Fruit fly (Drosophila melanogaster) whole organism: ENCODE measurements around the gene Membrin.

Experiments
- CG8478 ChIP-seq: fragments of >200 bp; optimal IDR thresholded peaks from 2 replicates; lab custom pipeline; 2018; ENCODE audit warnings: inconsistent platforms
- Dll ChIP-seq: fragments of >200 bp; optimal IDR thresholded peaks from 2 replicates; lab custom pipeline; 2017
- EcR ChIP-seq, 2 experiments: fragments of >200 bp; optimal IDR thresholded peaks; 2 replicates each; lab custom pipeline; 2017; ENCODE audit warnings: missing biosample characterization in 2 of 2, missing genetic modification characterization in 2 of 2, missing genetic modification reagents in 2 of 2
- pan ChIP-seq: fragments of >200 bp; optimal IDR thresholded peaks from 2 replicates; lab custom pipeline; 2017
- psq ChIP-seq: fragments of >200 bp; optimal IDR thresholded peaks from 2 replicates; lab custom pipeline; 2017
- usp ChIP-seq: fragments of >200 bp; optimal IDR thresholded peaks from 2 replicates; lab custom pipeline; 2017; ENCODE audit warnings: missing biosample characterization, missing genetic modification characterization, mixed read lengths

The Membrin gene

DNA sequence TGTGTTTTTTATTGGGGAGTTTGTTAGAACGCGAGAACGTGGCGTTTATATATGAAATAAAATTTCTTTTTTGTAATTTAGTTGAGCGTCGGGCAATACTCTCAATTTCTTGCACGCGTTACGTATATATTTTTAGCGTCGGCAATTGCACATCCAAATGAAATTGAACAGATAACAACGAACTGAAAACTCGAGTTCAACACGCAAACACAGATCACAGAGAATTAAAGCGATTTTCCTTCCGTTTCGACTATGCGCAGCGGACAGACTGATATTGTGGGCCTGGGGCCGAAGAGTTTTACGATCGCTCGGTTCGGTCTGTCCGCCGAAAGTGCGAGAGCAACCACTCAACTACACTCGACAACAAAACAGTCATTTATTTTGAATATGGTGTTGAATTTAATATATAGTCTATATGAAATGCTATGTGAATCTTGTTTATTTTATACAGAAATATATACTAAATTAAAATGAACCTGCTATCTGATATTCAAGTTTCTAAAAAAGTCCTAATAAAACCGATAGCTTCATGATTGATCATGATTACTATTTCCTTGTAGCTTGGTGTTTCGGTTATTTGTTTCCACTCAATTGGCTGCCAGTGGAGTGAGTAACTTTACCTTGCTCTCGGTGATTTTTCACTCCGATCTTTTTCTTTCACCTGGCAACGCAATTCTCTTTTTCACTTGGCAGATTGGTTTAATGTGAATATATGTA, 11.0 kb upstream of the Membrin start, which contains the start of gene CG46456:
CG46456 (minus strand) TSS at position 273 of the 717 bp plus-strand sequence.
- TF ChIP-seq EcR (GFP tag; optimal IDR thresholded peaks at IDR 0.05; lab: Kevin White, UChicago), result no peak
- no peak for TF ChIP-seq pan (lab: Kevin White, UChicago)
- no peak for TF ChIP-seq psq
- no peak for TF ChIP-seq Dll (lab: Kevin White, UChicago)
- no peak for TF ChIP-seq usp

DNA sequence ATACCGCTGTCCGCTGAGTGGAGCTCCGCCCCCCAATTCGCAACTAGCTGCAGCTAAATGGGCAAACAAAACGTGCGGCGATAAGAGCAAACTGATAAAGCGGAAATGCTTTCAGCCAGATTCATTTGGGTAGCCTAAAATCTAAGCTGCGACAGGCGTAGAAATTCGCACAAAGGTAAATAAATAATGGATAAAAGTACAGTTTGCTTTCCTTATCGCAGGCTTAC, 10.5 kb upstream of the Membrin start, which contains the start of gene lama:
lama (minus strand) TSS at position 101 of the 227 bp plus-strand sequence.
- no peak for TF ChIP-seq usp
- TF ChIP-seq Dll (lab: Kevin White, UChicago), result no peak
- TF ChIP-seq EcR (GFP tag; optimal IDR thresholded peaks at IDR 0.05; lab: Kevin White, UChicago), result no peak
- no peak for TF ChIP-seq CG8478
- TF ChIP-seq psq, result no peak
- TF ChIP-seq pan (lab: Kevin White, UChicago), result no peak

DNA sequence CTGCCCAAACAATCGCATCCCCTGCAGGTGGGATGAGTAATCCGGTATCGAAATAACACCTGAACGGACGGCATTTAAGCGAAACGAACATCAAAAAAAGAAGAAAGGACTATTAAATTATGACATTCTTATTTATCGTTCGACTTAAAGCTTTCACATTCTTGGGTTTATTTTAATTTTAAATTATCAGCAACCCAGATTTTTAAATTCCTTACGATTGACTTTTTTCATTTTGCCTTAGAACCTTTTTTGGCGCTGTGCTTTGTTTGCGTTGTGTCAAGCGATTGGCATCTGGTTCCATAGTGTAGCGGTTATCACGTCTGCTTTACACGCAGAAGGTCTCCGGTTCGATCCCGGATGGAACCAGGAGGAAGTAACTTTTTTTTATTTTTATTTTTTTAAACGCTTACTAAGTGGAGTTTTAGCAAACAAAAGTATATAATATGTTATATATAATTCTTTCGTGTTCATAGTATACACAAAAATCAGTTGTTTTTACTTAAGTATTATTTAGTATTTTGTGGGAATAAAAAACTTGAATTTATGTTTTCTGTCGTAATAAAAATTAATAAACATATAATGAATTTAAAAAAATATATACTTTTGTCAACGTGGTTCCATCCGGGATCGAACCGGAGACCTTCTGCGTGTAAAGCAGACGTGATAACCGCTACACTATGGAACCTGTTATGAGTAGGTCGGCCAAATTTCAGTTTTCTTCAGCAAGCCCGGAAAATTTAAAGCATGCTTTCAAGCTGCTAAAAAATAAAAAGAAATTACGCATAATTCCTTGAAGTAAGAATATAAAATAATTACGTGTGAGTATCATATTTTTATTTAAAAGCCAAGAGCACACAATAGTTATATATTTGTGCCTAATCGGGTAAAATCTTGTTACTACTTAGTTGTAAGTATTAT, 9.9 kb upstream of the Membrin start:
- TF ChIP-seq EcR (GFP tag; optimal IDR thresholded peaks at IDR 0.05; lab: Kevin White, UChicago) (no peak), pan (lab: Kevin White, UChicago) (no peak), Dll (lab: Kevin White, UChicago) (no peak), CG8478 (no peak), psq (no peak), usp (no peak)

dm6 chr3L:5359208-5360003, 6.8 kb upstream of the Membrin start, which contains the start of gene Klp64D:
Gene Klp64D (minus strand): TSS chr3L:5359392.
- TF ChIP-seq Dll (lab: Kevin White, UChicago) (no peak), usp (no peak), CG8478 (no peak), EcR (GFP tag; optimal IDR thresholded peaks at IDR 0.05; lab: Kevin White, UChicago) (no peak), psq (no peak), pan (lab: Kevin White, UChicago) (no peak)

DNA sequence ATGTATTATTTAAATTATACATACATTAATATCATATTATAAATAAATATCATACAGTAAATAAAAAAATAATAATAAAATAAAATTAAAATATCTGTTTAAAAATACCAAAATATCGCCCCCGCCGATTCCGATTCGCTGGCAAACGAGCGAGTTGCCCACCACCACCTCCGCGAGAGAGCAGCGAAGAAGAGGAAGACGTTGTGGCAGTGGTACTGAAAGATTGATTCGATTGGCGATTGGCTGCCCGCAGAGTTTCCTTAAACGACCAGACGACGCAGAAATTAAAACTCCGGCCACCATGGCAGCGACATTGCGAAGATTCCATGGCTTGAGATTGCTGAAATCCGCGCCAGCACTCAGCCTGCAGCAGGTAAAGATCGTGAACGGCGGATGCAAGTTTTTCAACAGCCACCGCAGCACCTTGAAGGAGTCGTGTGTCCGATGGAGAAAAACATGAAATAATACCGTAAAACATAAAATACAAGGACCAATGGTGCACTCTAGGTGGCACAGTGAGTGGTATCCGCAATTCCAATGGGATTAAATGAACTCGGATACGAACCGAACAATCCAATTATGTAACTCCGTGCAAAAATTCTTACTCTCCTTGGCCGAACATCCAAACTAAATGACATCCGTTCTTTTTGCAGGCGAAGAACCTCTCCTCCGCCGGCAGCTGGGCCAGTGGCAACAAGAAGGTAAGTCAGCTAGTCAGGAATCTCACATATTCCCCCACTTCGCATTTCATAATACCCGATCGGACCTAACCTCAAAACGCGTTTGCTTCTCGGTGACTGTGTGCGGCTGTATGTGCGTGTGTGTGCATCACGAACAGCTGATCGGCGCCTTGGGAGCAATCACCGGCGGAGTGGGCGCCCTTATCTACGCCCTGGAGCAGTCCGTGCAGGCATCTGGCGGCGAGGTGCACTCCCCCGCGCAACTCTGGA, 5.9 kb upstream of the Membrin start, which contains the start of gene Cyt-c1:
Cyt-c1 (plus strand) TSS at position 173 of the 950 bp plus-strand sequence.
- no peak for TF ChIP-seq usp
- TF ChIP-seq pan (lab: Kevin White, UChicago), result no peak
- no peak for TF ChIP-seq psq
- TF ChIP-seq EcR (GFP tag; optimal IDR thresholded peaks at IDR 0.05; lab: Kevin White, UChicago), result no peak
- no peak for TF ChIP-seq Dll (lab: Kevin White, UChicago)
- TF ChIP-seq CG8478, result no peak

dm6 chr3L:5365164-5365879, 933 bp upstream of the Membrin start:
- TF ChIP-seq pan (lab: Kevin White, UChicago) (no peak), usp (no peak), EcR (GFP tag; optimal IDR thresholded peaks at IDR 0.05; lab: Kevin White, UChicago) (no peak), psq (no peak), Dll (lab: Kevin White, UChicago) (no peak), CG8478 (no peak)

DNA sequence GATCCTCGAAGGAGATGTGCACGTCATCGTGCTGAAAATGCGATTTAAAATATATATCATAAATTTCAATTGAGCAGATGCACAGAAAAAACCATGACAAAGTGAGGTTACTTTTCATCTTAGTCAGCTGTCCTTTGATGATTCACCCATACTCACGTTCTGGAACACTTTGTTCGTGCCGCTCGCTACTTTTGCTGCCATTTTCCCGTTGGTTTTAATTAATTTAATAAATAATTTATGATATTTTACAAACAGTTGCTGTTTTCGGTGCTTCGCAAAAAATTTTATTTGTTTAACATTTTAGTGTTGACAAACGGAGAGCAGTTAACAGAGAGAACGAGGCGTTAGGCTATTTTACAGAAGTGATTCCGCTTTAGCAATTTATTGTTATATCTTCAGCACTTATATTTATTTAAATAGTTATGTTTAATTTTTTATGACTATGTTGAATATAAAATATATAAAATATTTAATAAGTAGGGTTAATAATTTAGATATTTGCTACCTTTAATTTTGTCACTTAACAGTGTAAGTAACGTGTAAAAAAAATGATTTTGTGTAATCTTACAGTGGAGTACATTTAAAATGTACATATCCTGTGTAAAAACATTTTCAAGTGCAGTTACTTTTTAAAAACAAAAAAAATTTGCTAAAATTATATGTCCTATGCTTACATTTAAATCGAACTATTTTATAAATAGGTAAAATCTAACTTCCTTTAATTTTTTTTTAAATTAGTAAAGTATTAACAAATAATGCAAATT, 1.7 kb downstream of the Membrin start, which contains the start of gene Pfdn4:
Pfdn4 (minus strand) TSS at position 265 of the 764 bp plus-strand sequence.
- TF ChIP-seq EcR (GFP tag; optimal IDR thresholded peaks at IDR 0.05; lab: Kevin White, UChicago) (no peak), Dll (lab: Kevin White, UChicago) (no peak), pan (lab: Kevin White, UChicago) (no peak), usp (no peak), psq (no peak), CG8478 (no peak)

DNA sequence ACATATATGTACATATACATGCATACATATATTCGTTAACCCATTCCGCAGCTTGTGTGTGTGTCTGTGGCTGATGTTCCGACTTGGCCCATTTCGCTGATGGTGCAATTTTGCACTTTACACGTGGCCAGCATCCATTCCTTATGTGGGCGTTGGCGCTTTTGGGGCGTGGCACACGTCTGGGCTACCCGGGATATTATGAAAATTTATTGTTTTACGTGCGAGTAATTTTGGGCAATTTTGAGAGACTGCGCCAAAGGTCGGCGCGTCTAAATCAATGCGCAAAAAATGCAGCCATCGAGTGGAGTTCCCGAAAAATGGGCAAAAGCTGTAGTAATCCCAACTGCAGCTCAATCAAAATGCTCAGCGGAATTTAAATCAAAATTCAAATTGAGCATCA, 5.8 kb downstream of the Membrin start:
- TF ChIP-seq EcR (GFP tag; optimal IDR thresholded peaks at IDR 0.05; lab: Kevin White, UChicago) (no peak), pan (lab: Kevin White, UChicago) (no peak), Dll (lab: Kevin White, UChicago) (no peak), usp (no peak), CG8478 (no peak), psq (no peak)

DNA sequence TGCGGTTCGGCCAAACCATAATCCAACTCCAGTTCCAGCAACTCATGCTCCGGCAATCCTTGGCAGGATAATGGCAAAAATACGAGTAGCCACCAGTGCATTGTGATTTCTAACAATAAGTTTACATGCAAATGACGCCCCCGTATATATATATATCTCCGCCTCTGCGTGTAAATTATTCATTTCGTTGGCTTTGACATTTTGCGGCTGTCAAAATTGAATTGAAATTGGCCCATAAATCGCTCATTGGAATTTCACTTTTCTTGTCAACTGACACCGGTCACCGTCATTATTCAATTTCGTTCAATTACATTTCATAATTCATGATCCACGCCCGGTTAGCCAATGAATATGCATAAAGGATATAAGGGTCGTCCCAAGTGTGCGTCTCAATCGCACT, 16.5 kb downstream of the Membrin start, which contains the start of gene Ir64a:
Ir64a (minus strand) TSS at position 101 of the 400 bp plus-strand sequence.
- TF ChIP-seq pan (lab: Kevin White, UChicago) (no peak), EcR (GFP tag; optimal IDR thresholded peaks at IDR 0.05; lab: Kevin White, UChicago) (no peak), Dll (lab: Kevin White, UChicago) (no peak), psq (no peak), CG8478 (no peak), usp (no peak)
